Fruit fly (Drosophila melanogaster): ENCODE data around the gene mbo.

Gene mbo

DNA sequence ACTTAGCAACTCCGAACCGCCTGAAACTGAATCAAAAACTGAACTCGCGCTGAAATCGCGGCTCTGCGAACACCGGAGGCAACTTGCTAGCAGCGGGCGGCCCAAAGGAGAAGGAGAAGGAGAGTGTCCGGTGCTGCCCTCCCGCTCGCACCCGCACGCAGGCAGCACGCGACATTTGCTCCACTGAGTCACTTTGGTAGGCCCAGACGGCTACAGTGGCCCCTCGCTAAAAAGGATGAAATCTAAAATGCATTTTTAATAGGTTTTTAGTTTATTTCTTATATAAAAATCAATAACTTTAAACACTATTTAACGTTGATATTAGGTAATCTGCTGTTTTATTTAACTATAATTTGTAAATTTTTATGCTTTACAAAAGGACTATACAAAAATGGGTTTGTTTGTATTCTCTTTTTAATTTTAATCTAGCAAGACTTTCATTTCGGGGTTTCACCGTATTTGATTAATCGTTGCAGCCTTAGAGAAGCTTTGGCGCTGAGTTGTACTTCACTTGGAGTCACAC, 43.6 kb upstream of the mbo start, which contains the start of gene Men (continued):
- peak; percentile 39 for TF ChIP-seq CG15696 (tag; optimal IDR thresholded peaks at IDR 0.05)
- no peak for TF ChIP-seq CG8290 (GFP tag; optimal IDR thresholded peaks at IDR 0.05)
- no peak for TF ChIP-seq CG8290 (tag; optimal IDR thresholded peaks at IDR 0.05)
- TF ChIP-seq CG17385 (GFP tag; optimal IDR thresholded peaks at IDR 0.05) = peak; percentile 62
- TF ChIP-seq Gug (GFP tag; IDR thresholded peaks at IDR 0.05) = peak; percentile 36; the same call in 1 of the 4 replicates
- no peak for TF ChIP-seq CG7963 (GFP tag; IDR thresholded peaks at IDR 0.05; ENCODE audit: partially characterized antibody)
- TF ChIP-seq CG31441 (GFP tag; IDR thresholded peaks at IDR 0.05) = peak; percentile 81
- 0 out of 3 replicates have a peak, but pooled peaks have one; percentile 22 for TF ChIP-seq B-H1 (GFP tag; IDR thresholded peaks at IDR 0.05)
- TF ChIP-seq CG14014 (GFP tag; IDR thresholded peaks at IDR 0.05) = peak; percentile 59; the same call in 1 of the 2 replicates
- no peak for TF ChIP-seq CG2889 (GFP tag; IDR thresholded peaks at IDR 0.05)
- peak; percentile 61 for TF ChIP-seq sisA (GFP tag; IDR thresholded peaks at IDR 0.05)
- TF ChIP-seq CG10565 (GFP tag; optimal IDR thresholded peaks at IDR 0.05) = no peak
- TF ChIP-seq NC2β (GFP tag; optimal IDR thresholded peaks at IDR 0.05) = no peak
- TF ChIP-seq CG11723 (GFP tag; optimal IDR thresholded peaks at IDR 0.05) = no peak
- no peak for TF ChIP-seq br (optimal IDR thresholded peaks at IDR 0.05)
- TF ChIP-seq oc (tag; optimal IDR thresholded peaks at IDR 0.05) = peak; percentile 41
- TF ChIP-seq gce (GFP tag; IDR thresholded peaks at IDR 0.05) = no peak; the same call in 2 of the 3 replicates
- TF ChIP-seq cwo (GFP tag; optimal IDR thresholded peaks at IDR 0.05) = peak; percentile 73
- TF ChIP-seq CG17186 (GFP tag; optimal IDR thresholded peaks at IDR 0.05) = no peak
- no peak for TF ChIP-seq Atf-2 (GFP tag; optimal IDR thresholded peaks at IDR 0.05)
- no peak for TF ChIP-seq grn (GFP tag; optimal IDR thresholded peaks at IDR 0.05)
- no peak for TF ChIP-seq Dref (GFP tag; IDR thresholded peaks at IDR 0.05)
- no peak for TF ChIP-seq pnt (GFP tag; optimal IDR thresholded peaks at IDR 0.05)
- TF ChIP-seq zfh1 (GFP tag; IDR thresholded peaks at IDR 0.05) = 0 out of 3 replicates have a peak, but pooled peaks have one; percentile 42
- TF ChIP-seq Hr39 (optimal IDR thresholded peaks at IDR 0.05) = no peak
- no peak for TF ChIP-seq mirr (GFP tag; optimal IDR thresholded peaks at IDR 0.05)
- TF ChIP-seq CG8281 (tag; optimal IDR thresholded peaks at IDR 0.05) = peak; percentile 2
- no peak for TF ChIP-seq CG2199 (GFP tag; IDR thresholded peaks at IDR 0.05)
- TF ChIP-seq CG17361 (GFP tag; IDR thresholded peaks at IDR 0.05) = peak; percentile 81
- no peak for TF ChIP-seq maf-S (GFP tag; optimal IDR thresholded peaks at IDR 0.05)
- TF ChIP-seq CG18476 (GFP tag; optimal IDR thresholded peaks at IDR 0.05) = peak; percentile 48
- peak; percentile 78 for TF ChIP-seq CG7556 (GFP tag; optimal IDR thresholded peaks at IDR 0.05)
- TF ChIP-seq Dp (GFP tag; optimal IDR thresholded peaks at IDR 0.05) = no peak
- no peak for TF ChIP-seq CG3065 (GFP tag; optimal IDR thresholded peaks at IDR 0.05)
- TF ChIP-seq amos (GFP tag; IDR thresholded peaks at IDR 0.05; ENCODE audit: partially characterized antibody) = no peak
- TF ChIP-seq ERR (GFP tag; optimal IDR thresholded peaks at IDR 0.05) = no peak
- TF ChIP-seq peb (GFP tag; IDR thresholded peaks at IDR 0.05) = no peak
- no peak for TF ChIP-seq CG10462 (GFP tag; optimal IDR thresholded peaks at IDR 0.05)
- TF ChIP-seq CG1792 (GFP tag; optimal IDR thresholded peaks at IDR 0.05) = no peak
- TF ChIP-seq CG7786 (GFP tag; optimal IDR thresholded peaks at IDR 0.05) = no peak
- peak; percentile 65 for TF ChIP-seq ranshi (GFP tag; IDR thresholded peaks at IDR 0.05)
- TF ChIP-seq ems (GFP tag; optimal IDR thresholded peaks at IDR 0.05) = peak; percentile 19
- TF ChIP-seq lab (GFP tag; optimal IDR thresholded peaks at IDR 0.05) = peak; percentile 75
- TF ChIP-seq CG14667 (GFP tag; IDR thresholded peaks at IDR 0.05) = no peak
- TF ChIP-seq wdn (GFP tag; IDR thresholded peaks at IDR 0.05) = no peak; the same call in 1 of the 2 replicates
- TF ChIP-seq CG2120 (GFP tag; optimal IDR thresholded peaks at IDR 0.05) = peak; percentile 33
- TF ChIP-seq CG9817 (tag; optimal IDR thresholded peaks at IDR 0.05) = peak; percentile 62
- TF ChIP-seq NC2α (GFP tag; optimal IDR thresholded peaks at IDR 0.05) = no peak
- TF ChIP-seq kah (GFP tag; optimal IDR thresholded peaks at IDR 0.05) = peak; percentile 16
- peak; percentile 63 for TF ChIP-seq CG14441 (GFP tag; IDR thresholded peaks at IDR 0.05)
- 0 out of 3 replicates have a peak, but pooled peaks have one; percentile 24 for TF ChIP-seq ci (GFP tag; IDR thresholded peaks at IDR 0.05)
- no peak for TF ChIP-seq pros (GFP tag; optimal IDR thresholded peaks at IDR 0.05)
- no peak for TF ChIP-seq D19B (GFP tag; optimal IDR thresholded peaks at IDR 0.05)
